Worm (Caenorhabditis elegans) whole organism, late embryonic: ENCODE measurements around the gene ain-1.

ENCODE experiments used
- C08G9.2 ChIP-seq: sonication (generic microtip); optimal IDR thresholded peaks from 2 replicates; lab custom pipeline; 2016; ENCODE audit warnings: mild to moderate bottlenecking, missing genetic modification characterization, moderate library complexity, missing compliant biosample characterization
- F13H6.1 ChIP-seq: sonication (generic microtip); optimal IDR thresholded peaks from 2 replicates; lab custom pipeline; 2016; ENCODE audit warnings: missing genetic modification characterization, missing compliant biosample characterization
- ceh-18 ChIP-seq: sonication (generic microtip); optimal IDR thresholded peaks from 2 replicates; lab custom pipeline; 2016; ENCODE audit warnings: missing genetic modification characterization, missing compliant biosample characterization
- dmd-4 ChIP-seq: sonication (generic microtip); optimal IDR thresholded peaks from 2 replicates; lab custom pipeline; 2016; ENCODE audit warnings: borderline replicate concordance, missing genetic modification characterization, missing compliant biosample characterization
- dve-1 ChIP-seq: sonication (generic microtip); optimal IDR thresholded peaks from 2 replicates; lab custom pipeline; 2017; ENCODE audit warnings: antibody characterized with exemption, mild to moderate bottlenecking, missing genetic modification characterization, missing compliant biosample characterization
- ets-4 ChIP-seq: sonication (generic microtip); optimal IDR thresholded peaks from 2 replicates; lab custom pipeline; 2016; ENCODE audit warnings: missing genetic modification characterization, missing compliant biosample characterization
- fkh-10 ChIP-seq: fragments of 150-350 bp; optimal IDR thresholded peaks from 2 replicates; lab custom pipeline; 2014; ENCODE audit warnings: missing biosample characterization, missing genetic modification reagents, missing genetic modification characterization
- hlh-30 ChIP-seq: sonication (generic microtip); optimal IDR thresholded peaks from 2 replicates; lab custom pipeline; 2017; ENCODE audit warnings: antibody characterized with exemption, missing genetic modification characterization, missing compliant biosample characterization; ENCODE audit not compliant: insufficient read depth
- lin-11 ChIP-seq: fragments of 200-800 bp; sonication (Bioruptor generic); optimal IDR thresholded peaks from 2 replicates; lab custom pipeline; 2018; ENCODE audit warnings: mild to moderate bottlenecking, missing genetic modification characterization, missing compliant biosample characterization
- pat-9 ChIP-seq: fragments of 200-800 bp; sonication (Bioruptor generic); optimal IDR thresholded peaks from 2 replicates; lab custom pipeline; 2018; ENCODE audit warnings: mild to moderate bottlenecking, missing genetic modification characterization, moderate library complexity, missing compliant biosample characterization
- ref-2 ChIP-seq: sonication (generic microtip); optimal IDR thresholded peaks from 2 replicates; lab custom pipeline; 2016; ENCODE audit warnings: missing genetic modification characterization, missing compliant biosample characterization
- sdc-2 ChIP-seq: sonication (generic microtip); optimal IDR thresholded peaks from 2 replicates; lab custom pipeline; 2016; ENCODE audit warnings: missing genotype, missing genetic modification characterization, missing compliant biosample characterization
- ttx-3 ChIP-seq: sonication (generic microtip); optimal IDR thresholded peaks from 2 replicates; lab custom pipeline; 2016; ENCODE audit warnings: missing genetic modification reagents, missing genetic modification characterization, missing compliant biosample characterization

- TF ChIP-seq dve-1 (tag; lab: Kevin White, UChicago): no peak
- no peak for TF ChIP-seq dmd-4 (tag; lab: Kevin White, UChicago)
- TF ChIP-seq hlh-30: no peak
- no peak for TF ChIP-seq sdc-2 (tag; lab: Kevin White, UChicago)
- TF ChIP-seq fkh-10: no peak
- no peak for TF ChIP-seq F13H6.1 (tag; lab: Kevin White, UChicago)
- no peak for TF ChIP-seq ets-4 (tag; lab: Kevin White, UChicago)
- no peak for TF ChIP-seq C08G9.2
- no peak for TF ChIP-seq lin-11
- TF ChIP-seq pat-9 (tag; lab: Kevin White, UChicago): no peak
- no peak for TF ChIP-seq ref-2 (tag; lab: Kevin White, UChicago)
- TF ChIP-seq ttx-3 (tag; lab: Kevin White, UChicago): no peak
- no peak for TF ChIP-seq ceh-18 (tag; lab: Kevin White, UChicago)
Measured at ce11 chrX:16596972-16597371, 16.3 kb upstream of the ain-1 start.
